Fruit fly (Drosophila melanogaster): Measurements from ENCODE around the gene CG31268.

The CG31268 gene

DNA sequence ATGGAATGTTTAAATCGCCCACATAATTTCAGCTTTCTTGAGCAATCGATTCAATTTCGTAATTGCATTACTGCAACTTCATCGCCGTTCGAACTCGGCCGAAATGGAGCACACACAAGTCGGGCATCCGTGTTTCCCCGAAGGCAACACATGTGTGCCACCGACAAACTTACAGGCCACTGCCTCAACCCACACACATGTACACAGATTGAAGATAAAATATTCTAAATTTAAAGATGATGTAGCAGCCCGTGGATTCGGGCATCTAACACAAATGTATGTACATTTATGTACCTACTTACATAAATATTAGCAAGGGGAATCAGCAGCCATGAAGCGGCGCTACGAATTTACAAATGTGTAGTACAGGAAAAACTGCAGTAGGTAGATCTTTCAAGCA lies 34.5 kb downstream of the CG31268 start:
- TF ChIP-seq rgr (GFP tag; optimal IDR thresholded peaks at IDR 0.05) (no peak), Hr78 (GFP tag; optimal IDR thresholded peaks at IDR 0.05) (no peak), Vsx2 (GFP tag; optimal IDR thresholded peaks at IDR 0.05; ENCODE audit: partially characterized antibody) (no peak), Myc (optimal IDR thresholded peaks at IDR 0.05) (no peak), pan (optimal IDR thresholded peaks at IDR 0.05) (no peak), Hr83 (GFP tag; optimal IDR thresholded peaks at IDR 0.05; ENCODE audit: poor library complexity, severe bottlenecking) (no peak), foxo (GFP tag; optimal IDR thresholded peaks at IDR 0.05) (no peak), Dif (GFP tag; optimal IDR thresholded peaks at IDR 0.05; ENCODE audit: partially characterized antibody) (no peak), Hnf4 (GFP tag; optimal IDR thresholded peaks at IDR 0.05) (no peak), GATAd (GFP tag; optimal IDR thresholded peaks at IDR 0.05) (no peak), Sp1 (GFP tag; optimal IDR thresholded peaks at IDR 0.05) (no peak), br (GFP tag; optimal IDR thresholded peaks at IDR 0.05) (no peak), sage (GFP tag; optimal IDR thresholded peaks at IDR 0.05) (no peak), N (GFP tag; optimal IDR thresholded peaks at IDR 0.05) (no peak), OdsH (GFP tag; optimal IDR thresholded peaks at IDR 0.05) (no peak), Dfd (GFP tag; optimal IDR thresholded peaks at IDR 0.05) (no peak)

DNA sequence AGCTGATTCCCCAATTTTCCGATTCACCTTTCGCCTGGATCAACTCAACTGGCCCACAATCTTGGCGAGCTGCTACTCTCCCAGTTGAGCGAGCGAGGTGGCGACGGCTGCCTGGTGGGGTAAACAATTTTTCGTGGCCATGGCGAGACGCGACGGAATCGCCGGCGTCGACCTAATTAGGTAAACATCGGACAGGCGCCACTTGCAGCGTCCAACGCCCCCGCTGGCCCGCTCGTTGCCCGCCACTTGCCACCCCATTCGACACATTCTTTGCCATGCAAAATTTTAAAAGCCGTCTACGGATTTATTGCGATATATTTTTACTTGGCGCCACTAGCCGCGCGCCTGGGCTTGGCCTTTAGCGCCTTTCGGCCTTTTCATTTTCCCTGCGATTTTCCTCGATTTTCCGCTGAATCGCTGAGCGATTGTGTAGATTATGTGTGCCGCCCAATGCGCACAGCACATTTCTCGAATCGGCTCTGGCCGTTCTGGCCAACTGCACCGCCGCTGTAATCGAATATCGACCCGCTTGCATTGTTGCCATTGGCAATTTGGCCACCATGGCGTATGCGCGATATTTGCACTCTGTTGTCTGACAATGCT lies 35.3 kb downstream of the CG31268 start:
- no peak for TF ChIP-seq Abd-B (GFP tag; optimal IDR thresholded peaks at IDR 0.05)
- TF ChIP-seq Hnf4 (GFP tag; optimal IDR thresholded peaks at IDR 0.05), result no peak
- TF ChIP-seq sage (GFP tag; optimal IDR thresholded peaks at IDR 0.05), result no peak
- TF ChIP-seq GATAd (GFP tag; optimal IDR thresholded peaks at IDR 0.05), result no peak
- TF ChIP-seq OdsH (GFP tag; optimal IDR thresholded peaks at IDR 0.05), result no peak
- TF ChIP-seq rgr (GFP tag; optimal IDR thresholded peaks at IDR 0.05), result no peak
- no peak for TF ChIP-seq Dif (GFP tag; optimal IDR thresholded peaks at IDR 0.05; ENCODE audit: partially characterized antibody)
- TF ChIP-seq Hr78 (GFP tag; optimal IDR thresholded peaks at IDR 0.05), result no peak
- TF ChIP-seq Mio (GFP tag; optimal IDR thresholded peaks at IDR 0.05), result no peak
- TF ChIP-seq N (GFP tag; optimal IDR thresholded peaks at IDR 0.05), result no peak
- no peak for TF ChIP-seq Myc (optimal IDR thresholded peaks at IDR 0.05)
- no peak for TF ChIP-seq HLH106 (tag; optimal IDR thresholded peaks at IDR 0.05)

DNA sequence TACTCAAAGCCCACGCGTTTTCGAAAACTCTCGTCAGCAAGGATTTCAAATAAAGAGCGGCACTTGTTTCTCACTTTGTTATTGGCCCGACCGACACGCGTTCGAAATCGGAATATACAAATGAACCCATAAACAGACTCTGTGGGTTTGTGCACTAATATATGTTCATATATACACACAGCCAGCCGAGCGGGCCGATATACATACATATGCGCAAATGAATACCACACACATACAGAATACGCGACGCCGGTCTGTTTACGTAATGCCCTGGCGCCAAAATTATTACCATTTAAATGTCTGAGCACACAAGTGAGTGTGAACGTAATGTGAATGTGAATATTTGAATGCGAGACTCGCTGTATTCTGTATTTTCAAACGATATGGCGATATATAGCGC lies 36.1 kb downstream of the CG31268 start:
- TF ChIP-seq usp (GFP tag; optimal IDR thresholded peaks at IDR 0.05) (no peak), Hr83 (GFP tag; optimal IDR thresholded peaks at IDR 0.05; ENCODE audit: poor library complexity, severe bottlenecking) (peak; percentile 5), HLH106 (tag; optimal IDR thresholded peaks at IDR 0.05) (no peak), GATAd (GFP tag; optimal IDR thresholded peaks at IDR 0.05) (no peak), brk (GFP tag; optimal IDR thresholded peaks at IDR 0.05) (no peak), Dfd (GFP tag; optimal IDR thresholded peaks at IDR 0.05) (no peak), h (GFP tag; optimal IDR thresholded peaks at IDR 0.05) (peak; percentile 62)

DNA sequence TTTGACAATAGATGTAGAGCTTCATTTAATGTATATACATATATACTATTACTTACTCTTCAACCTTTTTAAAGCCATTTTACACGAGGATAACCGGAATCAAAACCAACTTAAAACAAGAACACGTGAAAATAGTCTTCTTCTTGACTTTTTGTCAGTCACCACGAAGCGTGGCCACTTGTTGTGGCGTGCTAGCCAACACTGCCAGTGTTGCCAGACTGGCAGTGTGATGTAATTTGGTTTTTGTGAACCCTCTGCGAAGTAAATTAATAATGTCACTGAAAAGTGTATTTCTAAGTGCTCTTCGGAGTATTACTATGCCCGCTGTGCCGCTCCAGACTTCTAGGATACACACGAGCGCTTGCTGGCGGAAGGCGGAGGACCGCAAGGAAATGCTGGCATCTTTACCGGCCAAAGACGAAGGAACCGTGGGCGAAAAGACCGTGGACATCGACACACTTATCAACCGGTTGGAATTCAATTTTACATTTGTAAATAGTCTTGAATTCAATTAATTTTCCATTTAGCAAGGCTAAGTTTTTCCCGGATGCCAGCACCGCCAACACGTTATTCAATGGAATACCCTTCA lies 41.0 kb downstream of the CG31268 start, which contains the start of the genes Ns1 and mRpS11:
Gene Ns1 (minus strand): TSS at position 150 of the 589 bp plus-strand sequence.
Gene mRpS11 (plus strand): TSS at position 207 of the 589 bp plus-strand sequence.
- peak; percentile 64 for TF ChIP-seq Hnf4 (GFP tag; optimal IDR thresholded peaks at IDR 0.05)
- TF ChIP-seq usp (GFP tag; optimal IDR thresholded peaks at IDR 0.05), result no peak
- peak; percentile 49 for TF ChIP-seq h (GFP tag; optimal IDR thresholded peaks at IDR 0.05)
- TF ChIP-seq Sp1 (GFP tag; optimal IDR thresholded peaks at IDR 0.05), result peak; percentile 13
- TF ChIP-seq dsf (GFP tag; optimal IDR thresholded peaks at IDR 0.05; ENCODE audit: borderline replicate concordance), result no peak
- no peak for TF ChIP-seq Rel (GFP tag; optimal IDR thresholded peaks at IDR 0.05)
- peak; percentile 47 for TF ChIP-seq Rel (tag; optimal IDR thresholded peaks at IDR 0.05)
- TF ChIP-seq CrebA (GFP tag; optimal IDR thresholded peaks at IDR 0.05; ENCODE audit: borderline replicate concordance), result no peak
- TF ChIP-seq Abd-B (GFP tag; optimal IDR thresholded peaks at IDR 0.05), result no peak
- TF ChIP-seq lola (GFP tag; optimal IDR thresholded peaks at IDR 0.05), result no peak
- no peak for TF ChIP-seq N (GFP tag; optimal IDR thresholded peaks at IDR 0.05)
- TF ChIP-seq brk (GFP tag; optimal IDR thresholded peaks at IDR 0.05), result no peak
- no peak for TF ChIP-seq Hr78 (GFP tag; optimal IDR thresholded peaks at IDR 0.05)
- TF ChIP-seq woc (GFP tag; optimal IDR thresholded peaks at IDR 0.05), result no peak
- TF ChIP-seq HLH106 (tag; optimal IDR thresholded peaks at IDR 0.05), result peak; percentile 29
- TF ChIP-seq pan (optimal IDR thresholded peaks at IDR 0.05), result no peak
- TF ChIP-seq rgr (GFP tag; optimal IDR thresholded peaks at IDR 0.05), result peak; percentile 71
- peak; percentile 8 for TF ChIP-seq ey (GFP tag; optimal IDR thresholded peaks at IDR 0.05)
- no peak for TF ChIP-seq Jra (GFP tag; optimal IDR thresholded peaks at IDR 0.05)
- peak; percentile 24 for TF ChIP-seq sv (GFP tag; optimal IDR thresholded peaks at IDR 0.05)
- no peak for TF ChIP-seq jim (GFP tag; optimal IDR thresholded peaks at IDR 0.05)
- TF ChIP-seq foxo (GFP tag; optimal IDR thresholded peaks at IDR 0.05), result peak in 1 of 2 experiments; percentile 60
- peak; percentile 57 for TF ChIP-seq Myc (optimal IDR thresholded peaks at IDR 0.05)
- TF ChIP-seq CG32264 (GFP tag; optimal IDR thresholded peaks at IDR 0.05), result no peak
- peak; percentile 5 for TF ChIP-seq Hr83 (GFP tag; optimal IDR thresholded peaks at IDR 0.05; ENCODE audit: poor library complexity, severe bottlenecking)
- TF ChIP-seq fru (GFP tag; optimal IDR thresholded peaks at IDR 0.05), result peak; percentile 38

Measured in whole organism, wandering third instar larva.